Fruit fly (Drosophila melanogaster) whole organism, embryonic: ENCODE data around the gene slp1.

ENCODE experiments used
- Asciz ChIP-seq: fragments of 200-800 bp; sonication (Bioruptor generic); optimal IDR thresholded peaks from 2 replicates; lab custom pipeline; 2017; ENCODE audit warnings: missing biosample characterization, mild to moderate bottlenecking, missing genetic modification characterization, missing genetic modification reagents
- CG10209 ChIP-seq: fragments of 200-800 bp; sonication (Bioruptor generic); optimal IDR thresholded peaks from 3 replicates; lab custom pipeline; 2017; ENCODE audit warnings: missing biosample characterization, mild to moderate bottlenecking, missing genetic modification characterization, missing genetic modification reagents
- CG11504 ChIP-seq: fragments of 200-800 bp; sonication (Bioruptor generic); optimal IDR thresholded peaks from 3 replicates; lab custom pipeline; 2019; ENCODE audit warnings: missing biosample characterization, mild to moderate bottlenecking, missing genetic modification characterization, moderate library complexity
- CG11723 ChIP-seq: fragments of 200-800 bp; sonication (Bioruptor generic); optimal IDR thresholded peaks from 2 replicates; lab custom pipeline; 2017; ENCODE audit warnings: missing biosample characterization, mild to moderate bottlenecking, missing genetic modification characterization
- CG14710 ChIP-seq: fragments of 200-800 bp; sonication (Bioruptor generic); optimal IDR thresholded peaks from 3 replicates; lab custom pipeline; 2019; ENCODE audit warnings: missing biosample characterization, mild to moderate bottlenecking, missing genetic modification characterization, moderate library complexity
- CG15011 ChIP-seq: fragments of 200-800 bp; sonication (Bioruptor generic); optimal IDR thresholded peaks from 3 replicates; lab custom pipeline; 2018; ENCODE audit warnings: missing biosample characterization, mild to moderate bottlenecking, missing genetic modification characterization
- CG17359 ChIP-seq: fragments of 200-800 bp; sonication (Bioruptor generic); optimal IDR thresholded peaks from 3 replicates; lab custom pipeline; 2018; ENCODE audit warnings: missing biosample characterization, mild to moderate bottlenecking, missing genetic modification characterization, moderate library complexity
- CG17385 ChIP-seq: fragments of 200-800 bp; sonication (Bioruptor generic); optimal IDR thresholded peaks from 3 replicates; lab custom pipeline; 2018; ENCODE audit warnings: missing biosample characterization, mild to moderate bottlenecking, missing genetic modification characterization
- CG17612 ChIP-seq: fragments of 200-800 bp; sonication (Bioruptor generic); IDR thresholded peaks from 2 replicates; pipeline ENCODE4 v1.3.6; 2022; ENCODE audit warnings: missing biosample characterization, missing genetic modification characterization
- CG17829 ChIP-seq: fragments of 200-800 bp; optimal IDR thresholded peaks from 2 replicates; lab custom pipeline; 2019; ENCODE audit warnings: missing biosample characterization, mild to moderate bottlenecking, missing genetic modification characterization, moderate library complexity
- CG18619 ChIP-seq: fragments of 200-800 bp; sonication (Bioruptor generic); optimal IDR thresholded peaks from 3 replicates; lab custom pipeline; 2017; ENCODE audit warnings: missing biosample characterization, mild to moderate bottlenecking, missing genetic modification characterization
- CG2875 ChIP-seq: fragments of 200-800 bp; sonication (Bioruptor generic); optimal IDR thresholded peaks from 2 replicates; lab custom pipeline; 2017; ENCODE audit warnings: missing biosample characterization, mild to moderate bottlenecking, missing genetic modification characterization, missing genetic modification reagents
- CG31224 ChIP-seq: fragments of 200-800 bp; sonication (Bioruptor generic); IDR thresholded peaks from 2 replicates; pipeline ENCODE4 v1.3.6; 2022; ENCODE audit warnings: missing biosample characterization, missing genetic modification characterization
- CG32772 ChIP-seq: fragments of 200-800 bp; sonication (Bioruptor generic); IDR thresholded peaks from 2 replicates; pipeline ENCODE4 v1.3.6; 2022; ENCODE audit warnings: missing biosample characterization, missing genetic modification characterization
- CG3847 ChIP-seq: fragments of 200-800 bp; sonication (Bioruptor generic); IDR thresholded peaks from 2 replicates; pipeline ENCODE4 v1.3.6; 2022; ENCODE audit warnings: missing biosample characterization, missing genetic modification characterization
- CG4328 ChIP-seq: fragments of 200-800 bp; sonication (Bioruptor generic); optimal IDR thresholded peaks from 3 replicates; lab custom pipeline; 2017; ENCODE audit warnings: missing biosample characterization, missing genetic modification reagents, missing genetic modification characterization
- CG4617 ChIP-seq: fragments of 200-800 bp; sonication (Bioruptor generic); optimal IDR thresholded peaks from 3 replicates; lab custom pipeline; 2016; ENCODE audit warnings: missing biosample characterization, missing genetic modification characterization, borderline replicate concordance
- CG5953 ChIP-seq: fragments of 200-800 bp; sonication (Bioruptor generic); IDR thresholded peaks from 2 replicates; pipeline ENCODE4 v1.3.6; 2022; ENCODE audit warnings: missing biosample characterization, missing genetic modification characterization
- CG6813 ChIP-seq: fragments of 200-800 bp; sonication (Bioruptor generic); optimal IDR thresholded peaks from 2 replicates; lab custom pipeline; 2017; ENCODE audit warnings: missing biosample characterization, missing genetic modification characterization, mild to moderate bottlenecking, moderate library complexity, missing genetic modification reagents
- CG7357 ChIP-seq: fragments of 200-800 bp; sonication (Bioruptor generic); IDR thresholded peaks from 3 replicates; pipeline ENCODE4 v1.3.6; 2022; ENCODE audit warnings: missing biosample characterization, missing genetic modification characterization
- CG7786 ChIP-seq: fragments of 200-800 bp; sonication (Bioruptor generic); optimal IDR thresholded peaks from 2 replicates; lab custom pipeline; 2016; ENCODE audit warnings: missing biosample characterization, missing genetic modification characterization
- CG8359 ChIP-seq: fragments of 200-800 bp; sonication (Bioruptor generic); optimal IDR thresholded peaks from 2 replicates; lab custom pipeline; 2017; ENCODE audit warnings: missing biosample characterization, mild to moderate bottlenecking, missing genetic modification characterization, borderline replicate concordance
- CHES-1-like ChIP-seq: fragments of 200-800 bp; sonication (Bioruptor generic); optimal IDR thresholded peaks from 2 replicates; lab custom pipeline; 2016; ENCODE audit warnings: missing biosample characterization, missing genetic modification characterization
- Camta ChIP-seq: fragments of 200-800 bp; sonication (Bioruptor generic); optimal IDR thresholded peaks from 2 replicates; lab custom pipeline; 2016; ENCODE audit warnings: missing biosample characterization, missing genetic modification characterization
- CoRest ChIP-seq: fragments of 200-800 bp; sonication (Bioruptor generic); optimal IDR thresholded peaks from 3 replicates; lab custom pipeline; 2018; ENCODE audit warnings: missing biosample characterization, mild to moderate bottlenecking, missing genetic modification characterization, moderate library complexity
- Ets97D ChIP-seq: fragments of 200-800 bp; sonication (Bioruptor generic); optimal IDR thresholded peaks from 3 replicates; lab custom pipeline; 2016; ENCODE audit warnings: missing biosample characterization, missing genetic modification characterization
- Jarid2 ChIP-seq: fragments of 200-800 bp; sonication (Bioruptor generic); optimal IDR thresholded peaks from 3 replicates; lab custom pipeline; 2017; ENCODE audit warnings: mild to moderate bottlenecking, missing biosample characterization, missing genetic modification reagents, missing genetic modification characterization
- Mes4 ChIP-seq: fragments of 200-800 bp; sonication (Bioruptor generic); optimal IDR thresholded peaks from 2 replicates; lab custom pipeline; 2016; ENCODE audit warnings: missing biosample characterization, missing genetic modification characterization
- NC2β ChIP-seq: fragments of 200-800 bp; sonication (Bioruptor generic); optimal IDR thresholded peaks from 2 replicates; lab custom pipeline; 2016; ENCODE audit warnings: missing biosample characterization, missing genetic modification characterization
- NK7.1 ChIP-seq: fragments of 200-800 bp; sonication (Bioruptor generic); optimal IDR thresholded peaks from 3 replicates; lab custom pipeline; 2016; ENCODE audit warnings: missing biosample characterization, missing genetic modification characterization
- Oli ChIP-seq: fragments of 200-800 bp; sonication (Bioruptor generic); optimal IDR thresholded peaks from 2 replicates; lab custom pipeline; 2018; ENCODE audit warnings: missing biosample characterization, mild to moderate bottlenecking, missing genetic modification characterization, moderate library complexity
- Side ChIP-seq: fragments of 200-800 bp; sonication (Bioruptor generic); optimal IDR thresholded peaks from 2 replicates; lab custom pipeline; 2016; ENCODE audit warnings: missing biosample characterization, missing genetic modification characterization
- Six4 ChIP-seq: fragments of 200-800 bp; sonication (Bioruptor generic); optimal IDR thresholded peaks from 2 replicates; lab custom pipeline; 2016; ENCODE audit warnings: missing biosample characterization, missing genetic modification characterization
- Sox102F ChIP-seq: fragments of 200-800 bp; sonication (Bioruptor generic); optimal IDR thresholded peaks from 2 replicates; lab custom pipeline; 2018; ENCODE audit warnings: missing biosample characterization, mild to moderate bottlenecking, missing genetic modification characterization, moderate library complexity
- ash1 ChIP-seq: fragments of 200-800 bp; sonication (Bioruptor generic); optimal IDR thresholded peaks from 2 replicates; lab custom pipeline; 2018; ENCODE audit warnings: missing biosample characterization, mild to moderate bottlenecking, missing genetic modification characterization
- bab2 ChIP-seq: fragments of 200-800 bp; sonication (Bioruptor generic); optimal IDR thresholded peaks from 2 replicates; lab custom pipeline; 2016; ENCODE audit warnings: missing biosample characterization, missing genetic modification characterization
- bigmax ChIP-seq: fragments of 200-800 bp; sonication (Bioruptor generic); optimal IDR thresholded peaks from 2 replicates; lab custom pipeline; 2018; ENCODE audit warnings: missing biosample characterization, mild to moderate bottlenecking, missing genetic modification characterization
- caup ChIP-seq: fragments of 200-800 bp; sonication (Bioruptor generic); optimal IDR thresholded peaks from 3 replicates; lab custom pipeline; 2017; ENCODE audit warnings: missing biosample characterization, mild to moderate bottlenecking, missing genetic modification characterization, moderate library complexity; ENCODE audit not compliant: severe bottlenecking
- chif ChIP-seq, 2 experiments: fragments of 200-800 bp; sonication (Bioruptor generic); optimal IDR thresholded peaks; 3 replicates each; lab custom pipeline; 2016; ENCODE audit warnings: missing biosample characterization in 2 of 2, missing genetic modification characterization in 2 of 2
- fd102C ChIP-seq: fragments of 200-800 bp; sonication (Bioruptor generic); optimal IDR thresholded peaks from 2 replicates; lab custom pipeline; 2018; ENCODE audit warnings: missing biosample characterization, mild to moderate bottlenecking, missing genetic modification characterization, moderate library complexity
- fu2 ChIP-seq: fragments of 200-800 bp; sonication (Bioruptor generic); optimal IDR thresholded peaks from 2 replicates; lab custom pipeline; 2016; ENCODE audit warnings: missing biosample characterization, missing genetic modification characterization
- gcm2 ChIP-seq: fragments of 200-800 bp; sonication (Bioruptor generic); optimal IDR thresholded peaks from 2 replicates; lab custom pipeline; 2016; ENCODE audit warnings: missing biosample characterization, missing genetic modification characterization
- gfzf ChIP-seq: fragments of 200-800 bp; sonication (Bioruptor generic); optimal IDR thresholded peaks from 2 replicates; lab custom pipeline; 2016; ENCODE audit warnings: missing biosample characterization, mild to moderate bottlenecking, missing genetic modification characterization, moderate library complexity
- kay ChIP-seq: fragments of 200-800 bp; sonication (Bioruptor generic); optimal IDR thresholded peaks from 2 replicates; lab custom pipeline; 2016; ENCODE audit warnings: missing biosample characterization, missing genetic modification characterization
- knrl ChIP-seq: fragments of 200-800 bp; sonication (Bioruptor generic); IDR thresholded peaks from 3 replicates; pipeline ENCODE4 v1.3.6; 2022; ENCODE audit warnings: missing biosample characterization, missing genetic modification characterization; ENCODE audit not compliant: partially characterized antibody
- lmd ChIP-seq: fragments of 200-800 bp; sonication (Bioruptor generic); IDR thresholded peaks from 2 replicates; pipeline ENCODE4 v1.3.6; 2022; ENCODE audit warnings: missing biosample characterization, missing genetic modification characterization
- pho ChIP-seq: fragments of 200-800 bp; sonication (Bioruptor generic); optimal IDR thresholded peaks from 2 replicates; lab custom pipeline; 2016; ENCODE audit warnings: missing biosample characterization, missing genetic modification characterization
- scrt ChIP-seq: fragments of 200-800 bp; sonication (Bioruptor generic); optimal IDR thresholded peaks from 2 replicates; lab custom pipeline; 2018; ENCODE audit warnings: missing biosample characterization, mild to moderate bottlenecking, missing genetic modification characterization, moderate library complexity
- sna ChIP-seq: fragments of 200-800 bp; sonication (Bioruptor generic); IDR thresholded peaks from 2 replicates; pipeline ENCODE4 v1.3.6; 2022; ENCODE audit warnings: missing biosample characterization, missing genetic modification characterization; ENCODE audit not compliant: partially characterized antibody
- unpg ChIP-seq: fragments of 200-800 bp; sonication (Bioruptor generic); optimal IDR thresholded peaks from 3 replicates; lab custom pipeline; 2018; ENCODE audit warnings: missing biosample characterization, mild to moderate bottlenecking, missing genetic modification characterization, moderate library complexity

slp1 gene

dm6 chr2L:3856372-3856771 is 30.9 kb downstream of the slp1 start (continued):
- TF ChIP-seq caup (GFP tag; lab: Kevin White, UChicago) (no peak), ash1 (GFP tag; lab: Kevin White, UChicago) (no peak), lmd (peak; percentile 39; the same call in 1 of the 2 replicates), kay (GFP tag; lab: Kevin White, UChicago) (peak; percentile 36), CG17829 (peak; percentile 57), CHES-1-like (GFP tag; lab: Kevin White, UChicago) (no peak), CG17612 (GFP tag; lab: Robert Waterston, UW) (no peak), knrl (GFP tag; lab: Robert Waterston, UW) (no peak), CG7357 (no peak), chif (GFP tag; optimal IDR thresholded peaks at IDR 0.05; lab: Kevin White, UChicago) (peak; percentile 42 to 46), CG2875 (peak; percentile 35), CG17385 (peak; percentile 22), scrt (GFP tag; lab: Kevin White, UChicago) (no peak), Camta (GFP tag; lab: Kevin White, UChicago) (peak; percentile 27), CG10209 (GFP tag; lab: Kevin White, UChicago) (peak; percentile 32), CG4617 (no peak), gcm2 (no peak), CG15011 (GFP tag; lab: Kevin White, UChicago) (no peak), sna (GFP tag; lab: Robert Waterston, UW) (no peak), Oli (tag; lab: Kevin White, UChicago) (peak; percentile 53), Six4 (GFP tag; lab: Kevin White, UChicago) (peak; percentile 22), gfzf (GFP tag; lab: Kevin White, UChicago) (no peak), Mes4 (no peak), CG32772 (GFP tag; lab: Robert Waterston, UW) (no peak; the same call in 1 of the 2 replicates), NC2β (GFP tag; lab: Kevin White, UChicago) (peak; percentile 7), CG11723 (GFP tag; lab: Kevin White, UChicago) (no peak), unpg (GFP tag; lab: Kevin White, UChicago) (peak; percentile 36), Sox102F (GFP tag; lab: Kevin White, UChicago) (peak; percentile 54), Side (GFP tag; lab: Kevin White, UChicago) (peak; percentile 25), CG11504 (peak; percentile 63), Ets97D (GFP tag; lab: Kevin White, UChicago) (no peak), fu2 (no peak), pho (GFP tag; lab: Kevin White, UChicago) (no peak), CG17359 (tag; lab: Kevin White, UChicago) (peak; percentile 41), Asciz (GFP tag; lab: Kevin White, UChicago) (peak; percentile 35), CG18619 (GFP tag; lab: Kevin White, UChicago) (peak; percentile 37), CG7786 (GFP tag; lab: Kevin White, UChicago) (no peak), CG3847 (GFP tag; lab: Robert Waterston, UW) (no peak), bab2 (peak; percentile 32), CG6813 (no peak), Jarid2 (GFP tag; lab: Kevin White, UChicago) (peak; percentile 7), CG4328 (GFP tag; lab: Kevin White, UChicago) (no peak), CG8359 (GFP tag; lab: Kevin White, UChicago) (peak; percentile 21), bigmax (GFP tag; lab: Kevin White, UChicago) (no peak), CG14710 (tag; lab: Kevin White, UChicago) (peak; percentile 64), CG5953 (0 out of 2 replicates have a peak, but pooled peaks have one; percentile 38), CoRest (tag; lab: Kevin White, UChicago) (peak; percentile 55), fd102C (no peak), CG31224 (GFP tag; lab: Robert Waterston, UW) (no peak), NK7.1 (no peak)
